Worm (Caenorhabditis elegans) whole organism, L4 larva: Measurements from ENCODE around the gene K07D4.6.
A peak's percentile ranks its signal among the peaks of the same experiment; 100 is the strongest.

Source experiments
- D1046.2 ChIP-seq: fragments of 200-800 bp; sonication (Bioruptor generic); IDR thresholded peaks from 2 replicates; pipeline ENCODE4 v1.3.6; 2022; ENCODE audit warnings: missing genetic modification characterization, missing compliant biosample characterization
- F10B5.3 ChIP-seq: sonication (generic microtip); optimal IDR thresholded peaks from 2 replicates; lab custom pipeline; 2016; ENCODE audit warnings: mild to moderate bottlenecking, missing genetic modification characterization, missing compliant biosample characterization
- F37D6.2 ChIP-seq: sonication (generic microtip); optimal IDR thresholded peaks from 2 replicates; lab custom pipeline; 2016; ENCODE audit warnings: mild to moderate bottlenecking, missing genetic modification characterization, missing compliant biosample characterization
- F49E8.2 ChIP-seq: sonication (generic microtip); optimal IDR thresholded peaks from 2 replicates; lab custom pipeline; 2016; ENCODE audit warnings: missing compliant biosample characterization, mild to moderate bottlenecking, missing genetic modification characterization, borderline replicate concordance
- Y48G9A.11 ChIP-seq: fragments of 200-800 bp; sonication (Bioruptor generic); IDR thresholded peaks from 2 replicates; pipeline ENCODE4 v1.3.6; 2022; ENCODE audit warnings: missing genetic modification reagents, missing genetic modification characterization, missing compliant biosample characterization
- ZK546.5 ChIP-seq, 2 experiments: sonication (generic microtip); optimal IDR thresholded peaks; 2 replicates each; lab custom pipeline; 2017; ENCODE audit warnings: missing biosample characterization in 2 of 2, missing genetic modification characterization in 2 of 2
- aha-1 ChIP-seq: fragments of 150-350 bp; peaks from one replicate; lab custom pipeline; 2014; ENCODE audit warnings: missing biosample characterization, missing genetic modification characterization
- arid-1 ChIP-seq: fragments of 200-800 bp; sonication (Bioruptor generic); conservative IDR thresholded peaks from 2 replicates; pipeline ENCODE4 v1.3.6; 2022; ENCODE audit warnings: missing genetic modification reagents, missing genetic modification characterization, missing compliant biosample characterization
- daf-16 ChIP-seq, 3 experiments: sonication (generic microtip); optimal IDR thresholded peaks; 2 replicates each; lab custom pipeline; 2016 to 2017; ENCODE audit warnings: missing genetic modification characterization in 3 of 3, missing genetic modification reagents in 3 of 3, mild to moderate bottlenecking in 2 of 3, missing compliant biosample characterization in 2 of 3, missing biosample characterization in 1 of 3, moderate library complexity in 1 of 3
- duxl-1 ChIP-seq: sonication (generic microtip); optimal IDR thresholded peaks from 2 replicates; lab custom pipeline; 2016; ENCODE audit warnings: mild to moderate bottlenecking, missing genetic modification characterization, moderate library complexity, missing compliant biosample characterization; ENCODE audit not compliant: poor library complexity
- hlh-30 ChIP-seq: sonication (generic microtip); optimal IDR thresholded peaks from 2 replicates; lab custom pipeline; 2017; ENCODE audit warnings: antibody characterized with exemption, mild to moderate bottlenecking, missing genetic modification characterization, missing compliant biosample characterization; ENCODE audit not compliant: insufficient read depth
- hmg-1.1 ChIP-seq: fragments of 200-800 bp; sonication (Bioruptor generic); IDR thresholded peaks from 2 replicates; pipeline ENCODE4 v1.3.6; 2022; ENCODE audit warnings: missing genetic modification reagents, missing genetic modification characterization, missing compliant biosample characterization
- lin-13 ChIP-seq: fragments of 150-350 bp; optimal IDR thresholded peaks from 2 replicates; lab custom pipeline; 2014; ENCODE audit warnings: missing biosample characterization, missing genetic modification reagents, missing genetic modification characterization
- lin-29 ChIP-seq: fragments of 200-800 bp; sonication (Bioruptor generic); IDR thresholded peaks from 2 replicates; pipeline ENCODE4 v1.3.6; 2022; ENCODE audit warnings: missing genetic modification reagents, missing genetic modification characterization, missing compliant biosample characterization
- lin-38 ChIP-seq: fragments of 200-800 bp; sonication (Bioruptor generic); IDR thresholded peaks from 2 replicates; pipeline ENCODE4 v1.3.6; 2022; ENCODE audit warnings: missing genetic modification reagents, missing genetic modification characterization, missing compliant biosample characterization
- madf-9 ChIP-seq: fragments of 200-800 bp; sonication (Bioruptor generic); conservative IDR thresholded peaks from 2 replicates; pipeline ENCODE4 v1.3.6; 2022; ENCODE audit warnings: missing genetic modification reagents, missing genetic modification characterization, missing compliant biosample characterization
- mdt-29 ChIP-seq: fragments of 200-800 bp; sonication (Bioruptor generic); IDR thresholded peaks from 2 replicates; pipeline ENCODE4 v1.3.6; 2022; ENCODE audit warnings: missing genetic modification reagents, missing genetic modification characterization, missing compliant biosample characterization
- nhr-111 ChIP-seq: fragments of 200-800 bp; sonication (Bioruptor generic); optimal IDR thresholded peaks from 2 replicates; lab custom pipeline; 2018; ENCODE audit warnings: mild to moderate bottlenecking, missing genetic modification characterization, missing compliant biosample characterization
- nhr-28 ChIP-seq: fragments of 150-350 bp; optimal IDR thresholded peaks from 2 replicates; lab custom pipeline; 2014; ENCODE audit warnings: missing biosample characterization, missing genetic modification characterization
- nhr-41 ChIP-seq: fragments of 200-800 bp; sonication (Bioruptor generic); IDR thresholded peaks from 2 replicates; pipeline ENCODE4 v1.3.6; 2022; ENCODE audit warnings: missing genetic modification reagents, missing genetic modification characterization, missing compliant biosample characterization
- pha-4 ChIP-seq, 2 experiments: fragments of 150-350 bp in 1 of 2; fragments of 200-800 bp in 1 of 2; sonication (Bioruptor generic) in 1 of 2; IDR thresholded peaks in 1 of 2; optimal IDR thresholded peaks in 1 of 2; 2 replicates each; pipeline versions ENCODE4 v1.3.6 to Lab custom; 2014 to 2022; ENCODE audit warnings: missing genetic modification characterization in 2 of 2, missing genetic modification reagents in 2 of 2, missing biosample characterization in 1 of 2, missing compliant biosample characterization in 1 of 2
- sdz-12 ChIP-seq: fragments of 200-800 bp; sonication (Bioruptor generic); optimal IDR thresholded peaks from 2 replicates; lab custom pipeline; 2018; ENCODE audit warnings: mild to moderate bottlenecking, missing genetic modification characterization, missing compliant biosample characterization
- set-16 ChIP-seq: fragments of 200-800 bp; sonication (Bioruptor generic); IDR thresholded peaks from 2 replicates; pipeline ENCODE4 v1.3.6; 2022; ENCODE audit warnings: missing genetic modification reagents, missing genetic modification characterization, missing compliant biosample characterization
- unc-62 ChIP-seq, 3 experiments: fragments of 150-350 bp in 1 of 3; sonication (generic microtip); optimal IDR thresholded peaks in 2 of 3; peaks in 1 of 3; 1 replicate in 1 of 3; 2 replicates in 2 of 3; lab custom pipeline; 2014 to 2017; ENCODE audit warnings: missing biosample characterization in 3 of 3, missing genetic modification characterization in 3 of 3, missing genetic modification reagents in 3 of 3, missing genotype in 1 of 3
- vab-7 ChIP-seq: fragments of 200-800 bp; sonication (Bioruptor generic); IDR thresholded peaks from 2 replicates; pipeline ENCODE4 v1.3.6; 2022; ENCODE audit warnings: missing genetic modification reagents, missing genetic modification characterization, missing compliant biosample characterization
- zag-1 ChIP-seq: fragments of 150-350 bp; optimal IDR thresholded peaks from 2 replicates; lab custom pipeline; 2014; ENCODE audit warnings: missing biosample characterization, missing genetic modification characterization
- ztf-11 ChIP-seq: fragments of 150-350 bp; optimal IDR thresholded peaks from 2 replicates; lab custom pipeline; 2014; ENCODE audit warnings: missing biosample characterization, missing genetic modification characterization

The K07D4.6 gene

ce11 chrII:3984242-3984641, 34.3 kb downstream of the K07D4.6 start:
- TF ChIP-seq mdt-29: no peak
- no peak for TF ChIP-seq F49E8.2
- no peak for TF ChIP-seq F37D6.2 (tag; lab: Kevin White, UChicago)
- no peak for TF ChIP-seq pha-4 (GFP tag; IDR thresholded peaks at IDR 0.05; lab: Robert Waterston, UW)
- no peak for TF ChIP-seq pha-4 (tag; optimal IDR thresholded peaks at IDR 0.05; lab: Kevin White, UChicago)
- TF ChIP-seq daf-16 (GFP tag; optimal IDR thresholded peaks at IDR 0.05; lab: Kevin White, UChicago): no peak
- no peak for TF ChIP-seq daf-16 (tag; optimal IDR thresholded peaks at IDR 0.05; lab: Kevin White, UChicago)
- no peak for TF ChIP-seq vab-7 (GFP tag; lab: Robert Waterston, UW)
- no peak for TF ChIP-seq nhr-28 (tag; lab: Kevin White, UChicago)
- no peak for TF ChIP-seq sdz-12 (GFP tag; lab: Kevin White, UChicago)
- TF ChIP-seq hmg-1.1 (GFP tag; lab: Robert Waterston, UW): no peak
- TF ChIP-seq set-16 (GFP tag; lab: Robert Waterston, UW): no peak
- no peak for TF ChIP-seq F10B5.3 (tag; lab: Kevin White, UChicago)
- no peak for TF ChIP-seq hlh-30 (tag; lab: Kevin White, UChicago)
- no peak for TF ChIP-seq Y48G9A.11
- no peak for TF ChIP-seq duxl-1 (tag; lab: Kevin White, UChicago)
- TF ChIP-seq lin-38 (GFP tag; lab: Robert Waterston, UW): no peak

DNA sequence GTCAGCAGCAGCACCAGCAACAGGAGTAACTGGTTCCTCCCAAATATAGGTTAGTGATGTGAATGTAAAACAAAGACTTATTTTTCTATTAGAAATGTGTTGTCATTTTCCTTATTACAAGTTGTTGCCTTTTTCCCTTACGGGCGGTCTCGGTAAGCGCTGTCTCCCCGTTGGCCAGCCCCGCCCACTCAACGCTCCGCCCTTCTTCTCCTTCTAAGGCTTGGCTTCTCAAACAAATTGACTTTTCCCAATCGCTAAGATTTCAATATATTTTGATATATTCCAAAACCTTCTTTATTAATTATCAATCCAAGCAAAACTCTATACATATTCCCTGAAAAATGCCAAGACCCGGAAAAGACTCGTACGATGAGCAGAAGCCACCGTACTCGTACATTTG, 36.2 kb downstream of the K07D4.6 start, which contains the start of gene lin-31:
lin-31 (plus strand) TSS at position 237 of the 400 bp plus-strand sequence.
- TF ChIP-seq lin-29 (GFP tag; lab: Robert Waterston, UW) (no peak), aha-1 (tag; lab: Kevin White, UChicago) (peak; percentile 44)

DNA sequence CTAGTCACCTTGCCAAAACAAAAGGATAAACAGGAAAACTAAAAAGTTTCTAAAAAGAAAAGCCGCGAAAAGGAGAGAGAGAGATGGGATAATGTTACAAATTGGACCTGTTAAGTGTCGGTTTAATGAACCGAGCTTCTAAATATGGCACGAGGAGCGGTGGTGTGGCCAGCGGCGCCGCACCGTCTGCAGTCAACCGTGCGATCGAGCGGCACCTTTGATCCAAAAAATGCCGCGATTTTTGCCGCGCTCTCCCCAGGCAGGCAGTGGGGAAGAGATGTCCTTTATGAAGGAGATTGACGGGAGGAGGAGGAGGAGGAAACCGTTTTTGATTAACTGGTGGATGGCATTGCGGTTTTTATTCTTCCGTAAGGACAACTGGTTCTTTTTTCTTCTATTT, 38.1 kb downstream of the K07D4.6 start:
- TF ChIP-seq set-16 (GFP tag; lab: Robert Waterston, UW) (peak; percentile 65; the same call in 1 of the 2 replicates), ztf-11 (tag; lab: Kevin White, UChicago) (no peak)
- TF ChIP-seq, all 104 proteins: peak for 1

DNA sequence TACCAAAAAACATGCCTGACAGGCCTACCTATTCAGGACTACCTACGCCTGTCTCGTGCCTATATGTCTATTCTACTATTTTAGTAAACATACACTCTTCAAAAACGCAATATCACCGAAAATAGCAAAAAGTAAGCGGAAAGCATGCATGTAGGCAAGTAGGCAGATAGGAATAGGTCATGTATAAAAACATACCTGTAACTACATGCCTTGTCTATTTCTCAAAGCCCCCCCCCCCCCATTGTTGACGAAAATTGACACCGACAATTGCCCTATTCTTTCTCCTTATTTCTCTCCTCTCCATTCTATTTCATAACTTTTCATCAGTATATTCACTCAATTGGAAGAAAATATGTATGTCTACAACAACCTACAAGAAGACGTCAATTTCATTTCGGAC, 40.3 kb downstream of the K07D4.6 start:
- TF ChIP-seq unc-62 (GFP tag; optimal IDR thresholded peaks at IDR 0.05 in 1 of 2; lab: Kevin White, UChicago) (peak in 1 of 2 experiments; percentile 69), unc-62 (tag; optimal IDR thresholded peaks at IDR 0.05; lab: Kevin White, UChicago) (no peak), D1046.2 (GFP tag; lab: Robert Waterston, UW) (no peak), zag-1 (tag; lab: Kevin White, UChicago) (no peak)

DNA sequence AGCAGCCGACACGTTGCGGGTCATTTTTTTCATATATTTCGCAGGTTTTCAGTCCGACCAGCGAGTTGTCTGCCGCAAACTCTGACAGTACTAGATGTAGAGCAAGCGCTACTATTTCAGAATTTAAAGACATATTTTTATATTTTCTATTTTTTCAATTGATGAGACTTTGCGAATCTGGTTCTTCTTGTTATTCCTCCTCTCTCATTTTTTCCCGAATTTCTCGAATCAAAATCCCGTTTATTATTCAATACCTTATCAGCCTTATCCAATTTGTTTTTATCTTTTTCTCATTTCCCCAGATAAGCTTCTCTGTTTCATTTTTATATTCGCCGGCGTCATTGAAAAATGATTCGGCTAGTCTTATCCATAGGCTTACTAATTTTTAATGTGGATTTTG, 42.6 kb downstream of the K07D4.6 start, which contains the start of gene dos-2:
dos-2 (plus strand) TSS at position 301 of the 400 bp plus-strand sequence.
- TF ChIP-seq D1046.2 (GFP tag; lab: Robert Waterston, UW) (0 out of 2 replicates have a peak, but pooled peaks have one; percentile 23), madf-9 (GFP tag; lab: Robert Waterston, UW) (no peak)
- TF ChIP-seq, all 104 proteins: peak for 1

DNA sequence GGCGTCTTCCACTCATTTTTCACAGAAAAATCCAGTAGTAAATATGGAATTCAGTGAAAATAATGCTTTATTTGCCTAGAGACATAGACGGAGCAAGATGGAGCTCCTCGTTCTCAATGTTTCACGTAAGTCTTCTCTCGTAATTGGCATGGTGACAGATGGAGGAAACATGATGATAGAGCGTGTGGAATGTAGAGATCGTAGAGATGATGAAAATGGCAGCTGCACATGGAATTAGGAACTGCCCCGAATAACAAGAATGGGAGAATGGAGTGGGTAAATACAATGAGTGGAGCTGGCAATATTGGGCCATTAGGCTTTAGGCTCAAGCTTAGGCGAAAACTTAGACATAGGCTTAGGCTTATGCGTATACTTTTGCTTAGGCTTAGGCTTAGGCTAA, 43.6 kb downstream of the K07D4.6 start, which contains the start of gene cank-26:
cank-26 (minus strand) TSS at position 113 of the 400 bp plus-strand sequence.
- TF ChIP-seq lin-13: no peak
- TF ChIP-seq nhr-111 (GFP tag; lab: Kevin White, UChicago): no peak
- peak in 1 of 2 experiments; percentile 31 for TF ChIP-seq unc-62 (GFP tag; optimal IDR thresholded peaks at IDR 0.05 in 1 of 2; lab: Kevin White, UChicago)
- TF ChIP-seq unc-62 (tag; optimal IDR thresholded peaks at IDR 0.05; lab: Kevin White, UChicago): no peak
- no peak for TF ChIP-seq nhr-41
- no peak for TF ChIP-seq ZK546.5 (tag; optimal IDR thresholded peaks at IDR 0.05; lab: Kevin White, UChicago)
- no peak for TF ChIP-seq arid-1 (GFP tag; lab: Robert Waterston, UW)
- peak; percentile 28 for TF ChIP-seq aha-1 (tag; lab: Kevin White, UChicago)
